Fruit fly (Drosophila melanogaster) whole organism, embryonic: ENCODE results near the gene CG46309.

ENCODE experiments used
- CG10147 ChIP-seq: fragments of 200-800 bp; sonication (Bioruptor generic); optimal IDR thresholded peaks from 2 replicates; lab custom pipeline; 2019; ENCODE audit warnings: missing biosample characterization, mild to moderate bottlenecking, missing genetic modification characterization, moderate library complexity
- CG1233 ChIP-seq: fragments of 200-800 bp; sonication (Bioruptor generic); optimal IDR thresholded peaks from 4 replicates; lab custom pipeline; 2018; ENCODE audit warnings: missing biosample characterization, mild to moderate bottlenecking, missing genetic modification characterization
- CG15514 ChIP-seq: fragments of 200-800 bp; sonication (Bioruptor generic); optimal IDR thresholded peaks from 3 replicates; lab custom pipeline; 2017; ENCODE audit warnings: missing biosample characterization, missing genetic modification characterization, mild to moderate bottlenecking, moderate library complexity, missing genetic modification reagents
- CG15696 ChIP-seq: fragments of 200-800 bp; sonication (Bioruptor generic); optimal IDR thresholded peaks from 2 replicates; lab custom pipeline; 2019; ENCODE audit warnings: missing biosample characterization, mild to moderate bottlenecking, missing genetic modification characterization, moderate library complexity
- CG16779 ChIP-seq: fragments of 200-800 bp; sonication (Bioruptor generic); IDR thresholded peaks from 2 replicates; pipeline ENCODE4 v1.3.6; 2022; ENCODE audit warnings: missing biosample characterization, missing genetic modification characterization
- CG16863 ChIP-seq: fragments of 200-800 bp; sonication (Bioruptor generic); optimal IDR thresholded peaks from 3 replicates; lab custom pipeline; 2016; ENCODE audit warnings: missing biosample characterization, missing genetic modification characterization
- CG17568 ChIP-seq: fragments of 200-800 bp; sonication (Bioruptor generic); optimal IDR thresholded peaks from 2 replicates; lab custom pipeline; 2018; ENCODE audit warnings: missing biosample characterization, mild to moderate bottlenecking, missing genetic modification characterization, moderate library complexity
- CG17912 ChIP-seq: fragments of 200-800 bp; sonication (Bioruptor generic); optimal IDR thresholded peaks from 2 replicates; lab custom pipeline; 2018; ENCODE audit warnings: missing biosample characterization, mild to moderate bottlenecking, missing genetic modification characterization
- CG2199 ChIP-seq: fragments of 200-800 bp; sonication (Bioruptor generic); IDR thresholded peaks from 3 replicates; pipeline ENCODE4 v1.3.6; 2022; ENCODE audit warnings: missing biosample characterization, missing genetic modification characterization
- CG2875 ChIP-seq: fragments of 200-800 bp; sonication (Bioruptor generic); optimal IDR thresholded peaks from 2 replicates; lab custom pipeline; 2017; ENCODE audit warnings: missing biosample characterization, mild to moderate bottlenecking, missing genetic modification characterization, missing genetic modification reagents
- CG2889 ChIP-seq: fragments of 200-800 bp; sonication (Bioruptor generic); IDR thresholded peaks from 3 replicates; pipeline ENCODE4 v1.3.6; 2022; ENCODE audit warnings: missing biosample characterization, missing genetic modification characterization
- CG30431 ChIP-seq: fragments of 200-800 bp; sonication (Bioruptor generic); optimal IDR thresholded peaks from 2 replicates; lab custom pipeline; 2017; ENCODE audit warnings: missing biosample characterization, missing genetic modification characterization
- CG31224 ChIP-seq: fragments of 200-800 bp; sonication (Bioruptor generic); IDR thresholded peaks from 2 replicates; pipeline ENCODE4 v1.3.6; 2022; ENCODE audit warnings: missing biosample characterization, missing genetic modification characterization
- CG5180 ChIP-seq: fragments of 200-800 bp; sonication (Bioruptor generic); optimal IDR thresholded peaks from 3 replicates; lab custom pipeline; 2017; ENCODE audit warnings: missing biosample characterization, missing genetic modification characterization, mild to moderate bottlenecking, moderate library complexity, missing genetic modification reagents
- CG6175 ChIP-seq: fragments of 200-800 bp; sonication (Bioruptor generic); IDR thresholded peaks from 3 replicates; pipeline ENCODE4 v1.3.6; 2022; ENCODE audit warnings: missing biosample characterization, missing genetic modification characterization
- CG6272 ChIP-seq: fragments of 200-800 bp; sonication (Bioruptor generic); IDR thresholded peaks from 2 replicates; pipeline ENCODE4 v1.3.6; 2022; ENCODE audit warnings: missing biosample characterization, missing genetic modification characterization
- CG6765 ChIP-seq: fragments of 200-800 bp; sonication (Bioruptor generic); optimal IDR thresholded peaks from 3 replicates; lab custom pipeline; 2017; ENCODE audit warnings: missing biosample characterization, mild to moderate bottlenecking, missing genetic modification characterization
- CG8089 ChIP-seq: fragments of 200-800 bp; sonication (Bioruptor generic); optimal IDR thresholded peaks from 3 replicates; lab custom pipeline; 2016; ENCODE audit warnings: missing biosample characterization, missing genetic modification characterization
- CG8478 ChIP-seq: fragments of >200 bp; optimal IDR thresholded peaks from 2 replicates; lab custom pipeline; 2018
- CG9609 ChIP-seq: fragments of 200-800 bp; sonication (Bioruptor generic); optimal IDR thresholded peaks from 3 replicates; lab custom pipeline; 2016; ENCODE audit warnings: missing biosample characterization, missing genetic modification characterization
- CG9797 ChIP-seq: fragments of 200-800 bp; sonication (Bioruptor generic); optimal IDR thresholded peaks from 3 replicates; lab custom pipeline; 2018; ENCODE audit warnings: missing biosample characterization, mild to moderate bottlenecking, missing genetic modification characterization
- CG9932 ChIP-seq: fragments of 200-800 bp; sonication (Bioruptor generic); IDR thresholded peaks from 2 replicates; pipeline ENCODE4 v1.3.6; 2022; ENCODE audit warnings: missing biosample characterization, missing genetic modification characterization
- Camta ChIP-seq: fragments of 200-800 bp; sonication (Bioruptor generic); optimal IDR thresholded peaks from 2 replicates; lab custom pipeline; 2016; ENCODE audit warnings: missing biosample characterization, missing genetic modification characterization
- Fer3 ChIP-seq: fragments of 200-800 bp; sonication (Bioruptor generic); optimal IDR thresholded peaks from 2 replicates; lab custom pipeline; 2018; ENCODE audit warnings: missing biosample characterization, mild to moderate bottlenecking, missing genetic modification characterization, moderate library complexity
- Gug ChIP-seq: fragments of 200-800 bp; sonication (Bioruptor generic); IDR thresholded peaks from 4 replicates; pipeline ENCODE4 v1.3.6; 2022; ENCODE audit warnings: missing biosample characterization, missing genetic modification characterization
- Mes4 ChIP-seq: fragments of 200-800 bp; sonication (Bioruptor generic); optimal IDR thresholded peaks from 2 replicates; lab custom pipeline; 2016; ENCODE audit warnings: missing biosample characterization, missing genetic modification characterization
- NFAT ChIP-seq: fragments of 200-800 bp; sonication (Bioruptor generic); IDR thresholded peaks from 2 replicates; pipeline ENCODE4 v1.3.6; 2022; ENCODE audit warnings: missing biosample characterization, missing genetic modification characterization
- Neu2 ChIP-seq: fragments of 200-800 bp; sonication (Bioruptor generic); optimal IDR thresholded peaks from 3 replicates; lab custom pipeline; 2016; ENCODE audit warnings: missing biosample characterization, missing genetic modification characterization, borderline replicate concordance
- Ptx1 ChIP-seq: fragments of 200-800 bp; sonication (Bioruptor generic); IDR thresholded peaks from 2 replicates; pipeline ENCODE4 v1.3.6; 2022; ENCODE audit warnings: missing biosample characterization, missing genetic modification characterization
- Sox102F ChIP-seq: fragments of 200-800 bp; sonication (Bioruptor generic); optimal IDR thresholded peaks from 2 replicates; lab custom pipeline; 2018; ENCODE audit warnings: missing biosample characterization, mild to moderate bottlenecking, missing genetic modification characterization, moderate library complexity
- aop ChIP-seq: fragments of 200-800 bp; sonication (Bioruptor generic); IDR thresholded peaks from 2 replicates; pipeline ENCODE4 v1.3.6; 2022; ENCODE audit warnings: missing biosample characterization, missing genetic modification characterization
- br ChIP-seq: fragments of >200 bp; optimal IDR thresholded peaks from 2 replicates; lab custom pipeline; 2017
- bsh ChIP-seq, 2 experiments: fragments of 200-800 bp; sonication (Bioruptor generic); optimal IDR thresholded peaks; 2 replicates each; lab custom pipeline; 2017 to 2018; ENCODE audit warnings: mild to moderate bottlenecking in 2 of 2, missing biosample characterization in 2 of 2, missing genetic modification characterization in 2 of 2, moderate library complexity in 1 of 2
- chif ChIP-seq, 2 experiments: fragments of 200-800 bp; sonication (Bioruptor generic); optimal IDR thresholded peaks; 3 replicates each; lab custom pipeline; 2016; ENCODE audit warnings: missing biosample characterization in 2 of 2, missing genetic modification characterization in 2 of 2
- ci ChIP-seq: fragments of 200-800 bp; sonication (Bioruptor generic); IDR thresholded peaks from 3 replicates; pipeline ENCODE4 v1.3.6; 2022; ENCODE audit warnings: missing biosample characterization, missing genetic modification characterization
- crc ChIP-seq: fragments of 200-800 bp; sonication (Bioruptor generic); optimal IDR thresholded peaks from 2 replicates; lab custom pipeline; 2016; ENCODE audit warnings: missing biosample characterization, missing genetic modification characterization
- gfzf ChIP-seq: fragments of 200-800 bp; sonication (Bioruptor generic); optimal IDR thresholded peaks from 2 replicates; lab custom pipeline; 2016; ENCODE audit warnings: missing biosample characterization, mild to moderate bottlenecking, missing genetic modification characterization, moderate library complexity
- ham ChIP-seq: fragments of 200-800 bp; sonication (Bioruptor generic); IDR thresholded peaks from 2 replicates; pipeline ENCODE4 v1.3.6; 2022; ENCODE audit warnings: missing biosample characterization, missing genetic modification characterization
- hbn ChIP-seq: fragments of 200-800 bp; sonication (Bioruptor generic); IDR thresholded peaks from 2 replicates; pipeline ENCODE4 v1.3.6; 2022; ENCODE audit warnings: missing biosample characterization, missing genetic modification characterization; ENCODE audit not compliant: partially characterized antibody
- her ChIP-seq: fragments of 200-800 bp; sonication (Bioruptor generic); optimal IDR thresholded peaks from 2 replicates; lab custom pipeline; 2016; ENCODE audit warnings: missing biosample characterization, missing genetic modification characterization
- hkb ChIP-seq, 2 experiments: fragments of 200-800 bp in 1 of 2; fragments of >200 bp in 1 of 2; sonication (Bioruptor generic) in 1 of 2; IDR thresholded peaks in 1 of 2; optimal IDR thresholded peaks in 1 of 2; 2 replicates each; pipeline versions ENCODE4 v1.3.6 to Lab custom; 2017 to 2022; ENCODE audit warnings: missing biosample characterization in 1 of 2, missing genetic modification characterization in 1 of 2
- jing ChIP-seq: fragments of 200-800 bp; sonication (Bioruptor generic); optimal IDR thresholded peaks from 2 replicates; lab custom pipeline; 2018; ENCODE audit warnings: missing biosample characterization, mild to moderate bottlenecking, missing genetic modification characterization
- org-1 ChIP-seq: fragments of 200-800 bp; sonication (Bioruptor generic); optimal IDR thresholded peaks from 2 replicates; lab custom pipeline; 2017; ENCODE audit warnings: missing biosample characterization, missing genetic modification characterization
- pan ChIP-seq, 4 experiments: fragments of >200 bp in 3 of 4; fragments of 200-800 bp in 1 of 4; sonication (Bioruptor generic) in 1 of 4; optimal IDR thresholded peaks in 3 of 4; IDR thresholded peaks in 1 of 4; 2 replicates each; pipeline versions ENCODE4 v1.3.6 to Lab custom; 2017 to 2022; ENCODE audit warnings: missing biosample characterization in 2 of 4, missing genetic modification characterization in 2 of 4, mixed read lengths in 1 of 4
- pfk ChIP-seq: fragments of 200-800 bp; sonication (Bioruptor generic); optimal IDR thresholded peaks from 2 replicates; lab custom pipeline; 2018; ENCODE audit warnings: missing biosample characterization, mild to moderate bottlenecking, missing genetic modification characterization, moderate library complexity
- phol ChIP-seq: fragments of 200-800 bp; sonication (Bioruptor generic); optimal IDR thresholded peaks from 3 replicates; lab custom pipeline; 2018; ENCODE audit warnings: missing biosample characterization, mild to moderate bottlenecking, missing genetic modification characterization, moderate library complexity
- psq ChIP-seq: fragments of 200-800 bp; sonication (Bioruptor generic); optimal IDR thresholded peaks from 2 replicates; lab custom pipeline; 2017; ENCODE audit warnings: missing biosample characterization, missing genetic modification characterization
- rib ChIP-seq: fragments of 200-800 bp; sonication (Bioruptor generic); IDR thresholded peaks from 2 replicates; pipeline ENCODE4 v1.3.6; 2022; ENCODE audit warnings: missing biosample characterization, missing genetic modification characterization
- tin ChIP-seq: fragments of 200-800 bp; sonication (Bioruptor generic); optimal IDR thresholded peaks from 3 replicates; lab custom pipeline; 2016; ENCODE audit warnings: missing biosample characterization, missing genetic modification characterization
- tio ChIP-seq: fragments of 200-800 bp; sonication (Bioruptor generic); optimal IDR thresholded peaks from 2 replicates; lab custom pipeline; 2017; ENCODE audit warnings: missing biosample characterization, missing genetic modification characterization, inconsistent platforms

CG46309 gene

DNA sequence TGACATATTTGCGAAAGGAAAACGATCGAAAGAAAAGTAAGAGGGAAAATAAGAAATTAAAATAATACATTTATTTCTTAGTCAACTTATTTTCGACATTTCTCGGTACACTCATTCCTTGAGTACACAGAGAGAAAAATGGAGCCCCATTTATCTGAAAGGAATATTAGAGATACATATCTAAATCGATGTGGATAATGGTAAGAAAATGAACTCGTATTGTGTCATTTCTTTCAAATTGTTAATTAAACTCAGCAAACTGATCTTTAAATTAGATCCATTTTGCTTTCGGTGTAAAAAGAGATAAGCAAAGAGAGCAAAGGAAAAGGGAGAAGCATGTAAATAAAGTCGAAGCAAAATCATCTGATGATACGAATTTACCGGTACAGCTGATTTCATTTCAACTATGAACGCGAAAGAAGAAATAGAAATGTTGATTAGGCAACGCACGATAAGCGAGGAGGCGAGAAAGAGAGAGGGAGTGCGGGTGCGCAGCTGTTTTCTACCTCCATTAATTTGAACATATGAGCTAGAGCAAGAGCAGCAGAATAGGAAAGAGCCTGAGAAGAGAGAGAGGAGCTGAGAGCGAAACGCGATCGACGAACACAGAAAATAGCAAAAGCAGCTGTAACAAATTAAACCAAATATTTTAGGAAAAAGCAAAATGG, 34.2 kb upstream of the CG46309 start (continued):
- TF ChIP-seq CG15696 (tag; lab: Kevin White, UChicago) (peak; percentile 80), jing (peak; percentile 86), CG9932 (GFP tag; lab: Robert Waterston, UW) (no peak), bsh (GFP tag; optimal IDR thresholded peaks at IDR 0.05; lab: Kevin White, UChicago) (peak; percentile 2 to 92), ci (no peak), CG15514 (GFP tag; lab: Kevin White, UChicago) (peak; percentile 70), ham (GFP tag; lab: Robert Waterston, UW) (no peak), Camta (peak; percentile 81), CG2875 (peak; percentile 81), CG30431 (peak; percentile 87), tio (GFP tag; lab: Kevin White, UChicago) (peak; percentile 81), crc (GFP tag; lab: Kevin White, UChicago) (peak; percentile 81), CG6765 (GFP tag; lab: Kevin White, UChicago) (peak; percentile 15), CG31224 (GFP tag; lab: Robert Waterston, UW) (no peak), CG1233 (GFP tag; lab: Kevin White, UChicago) (peak; percentile 81), CG9797 (no peak), CG8089 (GFP tag; lab: Kevin White, UChicago) (peak; percentile 78), her (GFP tag; lab: Kevin White, UChicago) (peak; percentile 87), CG17912 (GFP tag; lab: Kevin White, UChicago) (peak; percentile 35), CG5180 (GFP tag; lab: Kevin White, UChicago) (peak; percentile 48), org-1 (GFP tag; lab: Kevin White, UChicago) (peak; percentile 69), pan (optimal IDR thresholded peaks at IDR 0.05; lab: Kevin White, UChicago) (no peak), pan (GFP tag; optimal IDR thresholded peaks at IDR 0.05 in 1 of 2, IDR thresholded peaks at IDR 0.05 in 1 of 2) (no peak), Sox102F (peak; percentile 94), chif (GFP tag; optimal IDR thresholded peaks at IDR 0.05; lab: Kevin White, UChicago) (peak; percentile 84 to 92), CG2889 (GFP tag; lab: Robert Waterston, UW) (no peak), br (lab: Kevin White, UChicago) (no peak), hbn (no peak), rib (GFP tag; lab: Robert Waterston, UW) (no peak), CG10147 (peak; percentile 85), CG6175 (no peak), tin (peak; percentile 77), Gug (peak; percentile 84), NFAT (no peak), Mes4 (peak; percentile 79), CG16779 (GFP tag; lab: Robert Waterston, UW) (no peak), Fer3 (tag; lab: Kevin White, UChicago) (peak; percentile 92), CG9609 (GFP tag; lab: Kevin White, UChicago) (peak; percentile 91), CG2199 (GFP tag; lab: Robert Waterston, UW) (no peak), gfzf (no peak), CG8478 (no peak), Ptx1 (GFP tag; lab: Robert Waterston, UW) (no peak), phol (peak; percentile 92), Neu2 (GFP tag; lab: Kevin White, UChicago) (peak; percentile 63), psq (GFP tag; lab: Kevin White, UChicago) (peak; percentile 48), hkb (optimal IDR thresholded peaks at IDR 0.05; lab: Kevin White, UChicago) (no peak), hkb (GFP tag; IDR thresholded peaks at IDR 0.05; lab: Robert Waterston, UW) (no peak), CG16863 (GFP tag; lab: Kevin White, UChicago) (peak; percentile 82), pfk (GFP tag; lab: Kevin White, UChicago) (peak; percentile 84), CG6272 (peak; percentile 60), CG17568 (GFP tag; lab: Kevin White, UChicago) (peak; percentile 67), aop (GFP tag; lab: Robert Waterston, UW) (no peak)
